Worm (Caenorhabditis elegans) whole organism, midembryonic: ENCODE data around the gene ttr-9.

Experiments used
- cog-1 ChIP-seq: sonication (generic microtip); optimal IDR thresholded peaks from 2 replicates; lab custom pipeline; 2016; ENCODE audit warnings: missing genetic modification characterization, missing compliant biosample characterization
- med-1 ChIP-seq: sonication (generic microtip); optimal IDR thresholded peaks from 2 replicates; lab custom pipeline; 2017; ENCODE audit warnings: missing genetic modification characterization, mild to moderate bottlenecking, missing compliant biosample characterization, antibody characterized with exemption, missing genetic modification reagents; ENCODE audit not compliant: insufficient read depth
- tab-1 ChIP-seq: fragments of 200-800 bp; sonication (Bioruptor generic); IDR thresholded peaks from 2 replicates; pipeline ENCODE4 v1.3.6; 2022; ENCODE audit warnings: missing genetic modification characterization, missing compliant biosample characterization

- TF ChIP-seq tab-1 (GFP tag; lab: Robert Waterston, UW), result no peak
- TF ChIP-seq med-1, result no peak
- TF ChIP-seq cog-1 (tag; lab: Kevin White, UChicago), result no peak
Observed at ce11 chrIV:9518608-9519007, 12.5 kb upstream of the ttr-9 start, which contains the start of gene nlp-35.
